Fruit fly (Drosophila melanogaster) Kc167 (cell line): ENCODE measurements around the gene Vti1b.

ENCODE experiments used
- Myc ChIP-seq: fragments of >200 bp; optimal IDR thresholded peaks from 2 replicates; lab custom pipeline; 2017; ENCODE audit warnings: missing external identifiers
- h ChIP-seq: fragments of >200 bp; optimal IDR thresholded peaks from 3 replicates; lab custom pipeline; 2018; ENCODE audit warnings: missing external identifiers
- psq ChIP-seq: fragments of >200 bp; optimal IDR thresholded peaks from 2 replicates; lab custom pipeline; 2017; ENCODE audit warnings: missing external identifiers
- ttk ChIP-seq: sonication (Bioruptor generic); optimal IDR thresholded peaks from 2 replicates; lab custom pipeline; 2017; ENCODE audit warnings: missing external identifiers

DNA sequence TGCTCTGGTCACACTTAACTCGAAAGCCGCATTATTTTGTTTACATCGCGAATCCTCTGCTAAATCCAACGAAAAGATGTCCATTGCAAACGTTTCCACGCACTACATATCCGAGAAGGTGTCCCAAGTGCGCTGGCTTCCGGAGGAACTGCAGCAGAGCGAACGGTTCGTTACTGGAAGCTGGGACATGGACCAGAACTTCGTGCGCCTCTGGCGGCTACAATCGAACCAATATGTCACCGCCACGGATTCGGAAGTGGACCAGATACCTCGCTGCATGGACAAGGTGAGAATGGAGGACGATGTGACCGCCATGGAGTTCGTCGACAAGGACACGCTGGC is 30.2 kb upstream of the Vti1b start:
- TF ChIP-seq Myc (no peak), psq (lab: Kevin White, UChicago) (no peak), h (no peak), ttk (lab: Kevin White, UChicago) (no peak)
